Worm (Caenorhabditis elegans): ENCODE results near the gene H14E04.3.

DNA sequence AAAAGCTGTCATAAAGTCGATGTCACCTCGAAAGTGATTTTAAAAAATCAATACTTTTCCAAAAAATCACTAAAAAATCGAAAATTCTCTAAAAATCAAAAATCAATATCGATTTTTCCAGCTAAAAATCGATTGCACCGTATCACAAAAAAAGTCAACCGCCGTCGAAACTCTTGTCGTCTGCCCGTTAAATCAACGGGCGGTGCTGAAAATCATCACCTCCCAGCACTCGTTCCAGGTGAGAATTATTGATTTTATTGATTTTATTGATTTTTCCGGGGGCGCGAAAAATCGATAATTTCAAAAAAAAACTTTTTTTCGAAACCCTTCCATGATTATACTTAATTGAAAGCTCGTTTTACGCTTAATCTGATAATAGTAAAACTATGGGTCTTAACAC, 33.1 kb upstream of the H14E04.3 start:
- TF ChIP-seq T22C8.4 (GFP tag; IDR thresholded peaks at IDR 0.05) (peak; percentile 83), tab-1 (GFP tag; IDR thresholded peaks at IDR 0.05) (no peak), ztf-23 (GFP tag; IDR thresholded peaks at IDR 0.05) (no peak), cog-1 (tag; optimal IDR thresholded peaks at IDR 0.05) (no peak)
